Fruit fly (Drosophila melanogaster) whole organism, adult: ENCODE results near the gene CG4709.

Source experiments
- CG11617 ChIP-seq: fragments of 200-800 bp; sonication (Bioruptor generic); optimal IDR thresholded peaks from 2 replicates; lab custom pipeline; 2017; ENCODE audit warnings: mild to moderate bottlenecking, missing biosample characterization, missing genetic modification reagents, missing genetic modification characterization
- CG14711 ChIP-seq: fragments of 200-800 bp; sonication (Bioruptor generic); optimal IDR thresholded peaks from 2 replicates; lab custom pipeline; 2018; ENCODE audit warnings: missing biosample characterization, mild to moderate bottlenecking, missing genetic modification characterization, moderate library complexity
- CG33017 ChIP-seq: fragments of 200-800 bp; sonication (Bioruptor generic); optimal IDR thresholded peaks from 2 replicates; lab custom pipeline; 2018; ENCODE audit warnings: missing biosample characterization, mild to moderate bottlenecking, missing genetic modification characterization, moderate library complexity
- CG7045 ChIP-seq: fragments of 200-800 bp; sonication (Bioruptor generic); optimal IDR thresholded peaks from 2 replicates; lab custom pipeline; 2017; ENCODE audit warnings: missing biosample characterization, mild to moderate bottlenecking, missing genetic modification characterization
- CG7101 ChIP-seq: fragments of 200-800 bp; sonication (Bioruptor generic); optimal IDR thresholded peaks from 2 replicates; lab custom pipeline; 2018; ENCODE audit warnings: missing biosample characterization, mild to moderate bottlenecking, missing genetic modification characterization, moderate library complexity
- Crg-1 ChIP-seq: fragments of 200-800 bp; sonication (Bioruptor generic); optimal IDR thresholded peaks from 2 replicates; lab custom pipeline; 2016; ENCODE audit warnings: missing biosample characterization, missing genetic modification characterization
- Hr96 ChIP-seq: fragments of 200-800 bp; sonication (Bioruptor generic); optimal IDR thresholded peaks from 2 replicates; lab custom pipeline; 2016; ENCODE audit warnings: missing biosample characterization, missing genetic modification characterization
- Mnt ChIP-seq: fragments of 200-800 bp; sonication (Bioruptor generic); optimal IDR thresholded peaks from 2 replicates; lab custom pipeline; 2016; ENCODE audit warnings: missing biosample characterization, mild to moderate bottlenecking, missing genetic modification characterization
- bab1 ChIP-seq: fragments of 200-800 bp; sonication (Bioruptor generic); optimal IDR thresholded peaks from 3 replicates; lab custom pipeline; 2019; ENCODE audit warnings: missing biosample characterization, mild to moderate bottlenecking, missing genetic modification characterization, moderate library complexity
- cic ChIP-seq: fragments of 200-800 bp; sonication (Bioruptor generic); optimal IDR thresholded peaks from 2 replicates; lab custom pipeline; 2017; ENCODE audit warnings: missing biosample characterization, mild to moderate bottlenecking, missing genetic modification characterization, moderate library complexity
- cnc ChIP-seq, 2 experiments: fragments of >200 bp; optimal IDR thresholded peaks; 2 replicates each; lab custom pipeline; 2017
- kay ChIP-seq: fragments of 200-800 bp; sonication (Bioruptor generic); peaks from one replicate; lab custom pipeline; 2016; ENCODE audit warnings: missing biosample characterization, missing genetic modification characterization, borderline replicate concordance
- ovo ChIP-seq: fragments of 200-800 bp; sonication (Bioruptor generic); optimal IDR thresholded peaks from 2 replicates; lab custom pipeline; 2016; ENCODE audit warnings: missing biosample characterization, missing genetic modification characterization
- tj ChIP-seq: fragments of 200-800 bp; sonication (Bioruptor generic); optimal IDR thresholded peaks from 3 replicates; lab custom pipeline; 2017; ENCODE audit warnings: missing biosample characterization, mild to moderate bottlenecking, missing genetic modification characterization, moderate library complexity

- TF ChIP-seq kay (no peak), tj (GFP tag; lab: Kevin White, UChicago) (no peak), CG11617 (GFP tag; lab: Kevin White, UChicago) (peak; percentile 14), Mnt (GFP tag; lab: Kevin White, UChicago) (no peak), Hr96 (no peak), cnc (optimal IDR thresholded peaks at IDR 0.05; lab: Kevin White, UChicago) (no peak), CG14711 (tag; lab: Kevin White, UChicago) (no peak), ovo (GFP tag; lab: Kevin White, UChicago) (no peak), bab1 (GFP tag; lab: Kevin White, UChicago) (no peak), CG33017 (tag; lab: Kevin White, UChicago) (no peak), cic (GFP tag; lab: Kevin White, UChicago) (no peak), CG7101 (tag; lab: Kevin White, UChicago) (no peak), Crg-1 (GFP tag; lab: Kevin White, UChicago) (no peak), CG7045 (GFP tag; lab: Kevin White, UChicago) (no peak)
Measured at dm6 chr2L:9996553-9996952, 42.4 kb downstream of the CG4709 start.
